Worm (Caenorhabditis elegans): ENCODE data around the gene rpl-6.

Gene rpl-6

ce11 chrIII:7180613-7181012, 27.6 kb upstream of the rpl-6 start, which contains the start of gene ndab-2 (continued):
- TF ChIP-seq T26A5.8 (tag; optimal IDR thresholded peaks at IDR 0.05) (no peak), him-1 (tag; optimal IDR thresholded peaks at IDR 0.05) (no peak), Y67H2A.10 (GFP tag; conservative IDR thresholded peaks at IDR 0.05) (no peak), nhr-27 (tag; optimal IDR thresholded peaks at IDR 0.05) (no peak), mcd-1 (GFP tag; IDR thresholded peaks at IDR 0.05) (peak; percentile 47; the same call in 1 of the 2 replicates), lsy-27 (tag; optimal IDR thresholded peaks at IDR 0.05; ENCODE audit: borderline replicate concordance, insufficient read depth) (no peak), F10E7.11 (tag; optimal IDR thresholded peaks at IDR 0.05) (no peak), Y53G8AR.9 (GFP tag; conservative IDR thresholded peaks at IDR 0.05) (peak; percentile 89), pha-4 (tag; optimal IDR thresholded peaks at IDR 0.05) (no peak), B0019.2 (GFP tag; conservative IDR thresholded peaks at IDR 0.05) (no peak), tbp1 (GFP tag; optimal IDR thresholded peaks at IDR 0.05) (peak; percentile 29), hrde-1 (tag; optimal IDR thresholded peaks at IDR 0.05; ENCODE audit: borderline replicate concordance) (peak; percentile 71), unc-130 (GFP tag; optimal IDR thresholded peaks at IDR 0.05) (no peak), repo-1 (tag; optimal IDR thresholded peaks at IDR 0.05) (peak; percentile 52), nfyb-1 (GFP tag; IDR thresholded peaks at IDR 0.05) (0 out of 2 replicates have a peak, but pooled peaks have one; percentile 43), snpc-4 (GFP tag; optimal IDR thresholded peaks at IDR 0.05) (no peak), snpc-4 (tag; optimal IDR thresholded peaks at IDR 0.05) (peak in 1 of 4 experiments; percentile 5), mel-28 (tag; optimal IDR thresholded peaks at IDR 0.05; ENCODE audit: borderline replicate concordance) (no peak), zfh-2 (GFP tag; conservative IDR thresholded peaks at IDR 0.05) (no peak), Y95B8A.8 (GFP tag; IDR thresholded peaks at IDR 0.05) (no peak), egl-18 (GFP tag; IDR thresholded peaks at IDR 0.05) (no peak), sptf-2 (GFP tag; optimal IDR thresholded peaks at IDR 0.05) (no peak), nhr-179 (tag; optimal IDR thresholded peaks at IDR 0.05) (no peak), lin-35 (GFP tag; optimal IDR thresholded peaks at IDR 0.05) (no peak), fkh-3 (tag; optimal IDR thresholded peaks at IDR 0.05) (no peak), C06A6.2 (GFP tag; conservative IDR thresholded peaks at IDR 0.05) (no peak), cebp-2 (GFP tag; IDR thresholded peaks at IDR 0.05) (no peak), Y53F4B.3 (GFP tag; IDR thresholded peaks at IDR 0.05) (no peak), efl-1 (GFP tag; optimal IDR thresholded peaks at IDR 0.05) (no peak), aptf-3 (GFP tag; IDR thresholded peaks at IDR 0.05) (0 out of 2 replicates have a peak, but pooled peaks have one; percentile 51), tlf-1 (GFP tag; optimal IDR thresholded peaks at IDR 0.05) (peak; percentile 60), K11D2.4 (GFP tag; IDR thresholded peaks at IDR 0.05) (no peak), snpc-1.1 (tag; optimal IDR thresholded peaks at IDR 0.05; ENCODE audit: insufficient read depth) (no peak), B0336.3 (GFP tag; IDR thresholded peaks at IDR 0.05) (peak; percentile 88), K12H6.12 (tag; optimal IDR thresholded peaks at IDR 0.05) (no peak), Y79H2A.3 (GFP tag; conservative IDR thresholded peaks at IDR 0.05) (no peak), sdz-38 (tag; optimal IDR thresholded peaks at IDR 0.05) (no peak)

- TF ChIP-seq rcor-1 (GFP tag; IDR thresholded peaks at IDR 0.05) (no peak), let-526 (GFP tag; IDR thresholded peaks at IDR 0.05) (no peak), ceh-40 (GFP tag; IDR thresholded peaks at IDR 0.05) (no peak), F10E7.11 (tag; optimal IDR thresholded peaks at IDR 0.05) (no peak), chd-7 (tag; optimal IDR thresholded peaks at IDR 0.05) (no peak), lir-1 (GFP tag; conservative IDR thresholded peaks at IDR 0.05) (no peak), ceh-79 (tag; optimal IDR thresholded peaks at IDR 0.05) (no peak), ztf-22 (GFP tag; optimal IDR thresholded peaks at IDR 0.05) (no peak), gei-17 (GFP tag; optimal IDR thresholded peaks at IDR 0.05) (no peak), K12H6.12 (tag; optimal IDR thresholded peaks at IDR 0.05) (peak; percentile 24), rpc-1 (optimal IDR thresholded peaks at IDR 0.05) (no peak), rpc-1 (tag; optimal IDR thresholded peaks at IDR 0.05) (no peak), Y53F4B.3 (GFP tag; IDR thresholded peaks at IDR 0.05) (no peak), ztf-18 (tag; optimal IDR thresholded peaks at IDR 0.05) (peak; percentile 25), attf-3 (GFP tag; conservative IDR thresholded peaks at IDR 0.05) (no peak), snpc-1.3 (tag; optimal IDR thresholded peaks at IDR 0.05; ENCODE audit: insufficient read depth) (no peak), cebp-2 (GFP tag; IDR thresholded peaks at IDR 0.05) (no peak)
Measured at ce11 chrIII:7181822-7182221, 26.4 kb upstream of the rpl-6 start, which contains the start of gene epg-4. Gene epg-4 (plus strand): TSS chrIII:7182167.

Measured in whole organism, young adult.